Worm (Caenorhabditis elegans) whole organism, L3 larva: Measurements from ENCODE around the gene znf-593.

Experiments
- R02D3.7 ChIP-seq: fragments of 150-350 bp; optimal IDR thresholded peaks from 2 replicates; lab custom pipeline; 2014; ENCODE audit warnings: missing biosample characterization, missing genetic modification characterization
- aly-2 ChIP-seq: fragments of 150-350 bp; optimal IDR thresholded peaks from 2 replicates; lab custom pipeline; 2014; ENCODE audit warnings: missing biosample characterization, missing genetic modification characterization
- ama-1 ChIP-seq: fragments of 150-350 bp; optimal IDR thresholded peaks from 2 replicates; lab custom pipeline; 2018
- daf-12 ChIP-seq: fragments of 150-350 bp; optimal IDR thresholded peaks from 2 replicates; lab custom pipeline; 2014; ENCODE audit warnings: missing biosample characterization, missing genetic modification reagents, missing genetic modification characterization
- egl-5 ChIP-seq: fragments of 150-350 bp; optimal IDR thresholded peaks from 2 replicates; lab custom pipeline; 2017; ENCODE audit warnings: missing biosample characterization, missing genetic modification reagents, missing genetic modification characterization, inconsistent platforms
- elt-1 ChIP-seq: fragments of 150-350 bp; optimal IDR thresholded peaks from 2 replicates; lab custom pipeline; 2014; ENCODE audit warnings: missing biosample characterization, missing genetic modification characterization
- elt-2 ChIP-seq: sonication (generic microtip); optimal IDR thresholded peaks from 2 replicates; lab custom pipeline; 2016; ENCODE audit warnings: missing genetic modification reagents, mild to moderate bottlenecking, missing genetic modification characterization, missing compliant biosample characterization
- elt-3 ChIP-seq, 3 experiments: fragments of 150-350 bp in 1 of 3; sonication (generic microtip) in 2 of 3; optimal IDR thresholded peaks; 2 replicates in 2 of 3; 4 replicates in 1 of 3; lab custom pipeline; 2014 to 2017; ENCODE audit warnings: missing biosample characterization in 3 of 3, missing genetic modification characterization in 3 of 3
- fkh-10 ChIP-seq: sonication (generic microtip); optimal IDR thresholded peaks from 2 replicates; lab custom pipeline; 2017; ENCODE audit warnings: missing biosample characterization, missing genetic modification reagents, missing genetic modification characterization
- fos-1 ChIP-seq: fragments of 150-350 bp; optimal IDR thresholded peaks from 2 replicates; lab custom pipeline; 2014; ENCODE audit warnings: missing biosample characterization, missing genetic modification characterization
- hmg-11 ChIP-seq: sonication (generic microtip); optimal IDR thresholded peaks from 2 replicates; lab custom pipeline; 2016; ENCODE audit warnings: missing genetic modification characterization, missing compliant biosample characterization
- jun-1 ChIP-seq: fragments of 150-350 bp; optimal IDR thresholded peaks from 2 replicates; lab custom pipeline; 2014; ENCODE audit warnings: missing biosample characterization, missing genetic modification reagents, missing genetic modification characterization
- lin-15B ChIP-seq: fragments of 150-350 bp; optimal IDR thresholded peaks from 2 replicates; lab custom pipeline; 2014; ENCODE audit warnings: missing biosample characterization, missing genetic modification characterization
- lin-39 ChIP-seq: fragments of 150-350 bp; optimal IDR thresholded peaks from 2 replicates; lab custom pipeline; 2018; ENCODE audit warnings: missing biosample characterization, missing genetic modification reagents, missing genetic modification characterization
- mml-1 ChIP-seq: fragments of 150-350 bp; sonication (generic microtip); optimal IDR thresholded peaks from 3 replicates; lab custom pipeline; 2014; ENCODE audit warnings: missing biosample characterization, missing genetic modification characterization
- nfya-1 ChIP-seq: sonication (generic microtip); optimal IDR thresholded peaks from 2 replicates; lab custom pipeline; 2017; ENCODE audit warnings: missing genetic modification characterization, mild to moderate bottlenecking, missing compliant biosample characterization, antibody characterized with exemption, moderate library complexity; ENCODE audit not compliant: insufficient read depth
- nhr-11 ChIP-seq: fragments of 150-350 bp; optimal IDR thresholded peaks from 2 replicates; lab custom pipeline; 2014; ENCODE audit warnings: missing biosample characterization, missing genetic modification characterization
- nhr-12 ChIP-seq: fragments of 150-350 bp; optimal IDR thresholded peaks from 2 replicates; lab custom pipeline; 2014; ENCODE audit warnings: missing biosample characterization, missing genetic modification characterization
- nhr-23 ChIP-seq: fragments of 150-350 bp; optimal IDR thresholded peaks from 2 replicates; lab custom pipeline; 2014; ENCODE audit warnings: missing biosample characterization, missing genetic modification reagents, missing genetic modification characterization
- nhr-237 ChIP-seq: fragments of 150-350 bp; optimal IDR thresholded peaks from 2 replicates; lab custom pipeline; 2014; ENCODE audit warnings: missing biosample characterization, missing genetic modification characterization
- nhr-25 ChIP-seq: sonication (generic microtip); optimal IDR thresholded peaks from 2 replicates; lab custom pipeline; 2017; ENCODE audit warnings: missing biosample characterization, missing genetic modification characterization
- nhr-43 ChIP-seq: sonication (generic microtip); optimal IDR thresholded peaks from 2 replicates; lab custom pipeline; 2016; ENCODE audit warnings: mild to moderate bottlenecking, missing genetic modification characterization, missing compliant biosample characterization; ENCODE audit not compliant: poor library complexity, severe bottlenecking
- nhr-67 ChIP-seq: fragments of 150-350 bp; optimal IDR thresholded peaks from 2 replicates; lab custom pipeline; 2014; ENCODE audit warnings: missing biosample characterization, missing genetic modification characterization
- nhr-77 ChIP-seq: fragments of 150-350 bp; optimal IDR thresholded peaks from 2 replicates; lab custom pipeline; 2014; ENCODE audit warnings: missing biosample characterization, missing genetic modification characterization
- pha-4 ChIP-seq: fragments of 150-350 bp; optimal IDR thresholded peaks from 2 replicates; lab custom pipeline; 2014; ENCODE audit warnings: missing biosample characterization, missing genetic modification reagents, missing genetic modification characterization
- pqm-1 ChIP-seq: fragments of 150-350 bp; optimal IDR thresholded peaks from 2 replicates; lab custom pipeline; 2017; ENCODE audit warnings: missing biosample characterization, missing genetic modification characterization, inconsistent platforms
- sea-2 ChIP-seq: fragments of 150-350 bp; sonication (generic microtip); optimal IDR thresholded peaks from 4 replicates; lab custom pipeline; 2014; ENCODE audit warnings: missing biosample characterization, missing genetic modification reagents, missing genetic modification characterization
- snpc-4 ChIP-seq: fragments of 150-350 bp; optimal IDR thresholded peaks from 2 replicates; lab custom pipeline; 2014; ENCODE audit warnings: missing biosample characterization, missing genetic modification characterization
- unc-39 ChIP-seq: sonication (generic microtip); optimal IDR thresholded peaks from 4 replicates; lab custom pipeline; 2017; ENCODE audit warnings: missing biosample characterization, missing genetic modification characterization
- unc-62 ChIP-seq: fragments of 150-350 bp; sonication (generic microtip); optimal IDR thresholded peaks from 4 replicates; lab custom pipeline; 2014; ENCODE audit warnings: missing biosample characterization, missing genetic modification reagents, missing genetic modification characterization
- ztf-11 ChIP-seq: fragments of 150-350 bp; optimal IDR thresholded peaks from 2 replicates; lab custom pipeline; 2014; ENCODE audit warnings: missing biosample characterization, missing genetic modification characterization
- ztf-4 ChIP-seq: fragments of 150-350 bp; optimal IDR thresholded peaks from 2 replicates; lab custom pipeline; 2014; ENCODE audit warnings: missing biosample characterization, missing genetic modification characterization

The znf-593 gene

DNA sequence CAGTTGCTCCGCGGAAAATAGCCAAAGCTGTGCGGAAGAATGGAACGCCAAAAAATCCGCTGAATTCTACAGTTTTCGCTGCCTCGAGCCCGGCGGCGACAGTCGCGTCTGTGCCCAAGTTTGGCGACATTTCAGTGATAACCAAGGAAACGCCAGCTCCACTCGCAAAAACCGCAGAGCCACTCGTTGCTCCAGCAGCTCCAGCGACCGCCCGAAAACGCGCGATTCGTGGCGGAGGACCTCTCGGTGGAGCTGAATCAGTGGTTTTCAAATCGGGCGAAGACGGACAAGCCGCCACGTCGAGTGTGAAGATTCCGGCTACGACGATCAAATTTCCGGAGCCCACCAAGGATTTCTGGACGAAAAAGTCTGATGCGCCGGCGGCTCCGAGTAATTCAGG lies 2.3 kb downstream of the znf-593 start:
- TF ChIP-seq ama-1 (lab: Kevin White, UChicago) (no peak), snpc-4 (tag; lab: Kevin White, UChicago) (no peak)

DNA sequence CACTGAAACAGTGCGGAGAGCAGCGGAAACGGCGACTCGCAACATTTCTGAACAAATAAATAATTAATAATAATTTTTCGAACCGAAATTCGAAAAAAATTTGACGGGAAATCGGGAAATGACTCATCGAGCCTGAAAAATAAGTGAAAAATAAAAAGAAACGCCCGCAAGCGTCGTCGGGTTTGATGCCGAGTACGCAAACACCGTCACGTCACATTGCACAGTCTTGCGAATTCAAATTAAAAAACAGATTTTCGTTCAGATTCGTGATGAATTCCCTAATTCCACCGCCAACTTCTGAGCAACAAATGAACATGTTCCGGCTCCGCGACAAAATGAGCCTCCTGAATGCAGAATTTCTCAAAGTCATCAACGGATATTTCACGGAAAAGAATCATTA lies 2.9 kb downstream of the znf-593 start, which contains the start of the genes ndab-1 and npp-16:
ndab-1 (minus strand) TSS at position 47 of the 400 bp plus-strand sequence.
npp-16 (plus strand) TSS at position 263 of the 400 bp plus-strand sequence.
- no peak for TF ChIP-seq jun-1 (tag; lab: Kevin White, UChicago)
- TF ChIP-seq nfya-1 (tag; lab: Kevin White, UChicago), result peak; percentile 54
- peak; percentile 6 for TF ChIP-seq pha-4 (tag; lab: Kevin White, UChicago)
- peak; percentile 24 for TF ChIP-seq hmg-11 (tag; lab: Kevin White, UChicago)
- no peak for TF ChIP-seq elt-3 (tag; optimal IDR thresholded peaks at IDR 0.05; lab: Kevin White, UChicago)
- TF ChIP-seq elt-2 (tag; lab: Kevin White, UChicago), result no peak
- peak; percentile 33 for TF ChIP-seq lin-15B

DNA sequence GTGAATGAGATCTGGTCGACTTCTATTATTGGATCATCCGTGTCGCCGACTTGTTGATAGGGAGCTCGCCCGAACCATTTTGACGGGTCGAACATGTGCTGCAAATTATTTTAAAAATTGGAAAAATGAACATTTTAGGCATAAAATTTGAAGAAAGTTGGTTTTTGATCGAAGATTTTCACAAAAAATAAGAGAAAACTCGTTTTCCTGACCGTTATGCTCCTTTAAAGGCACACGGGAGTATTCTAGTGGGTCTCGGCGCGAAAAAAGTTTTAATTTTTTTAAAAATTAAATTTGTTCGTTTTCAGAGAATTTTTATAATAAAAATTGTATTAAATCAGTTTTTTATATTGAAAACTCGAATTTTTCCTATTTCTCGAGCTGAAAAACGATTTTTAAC lies 4.3 kb downstream of the znf-593 start, which contains the start of gene Y56A3A.16:
Y56A3A.16 (minus strand) TSS at position 101 of the 400 bp plus-strand sequence.
- TF ChIP-seq elt-1 (tag; lab: Kevin White, UChicago), result no peak

- no peak for TF ChIP-seq fos-1 (tag; lab: Kevin White, UChicago)
- no peak for TF ChIP-seq nfya-1 (tag; lab: Kevin White, UChicago)
- TF ChIP-seq nhr-43 (tag; lab: Kevin White, UChicago), result no peak
- no peak for TF ChIP-seq pha-4 (tag; lab: Kevin White, UChicago)
- TF ChIP-seq nhr-11, result no peak
- TF ChIP-seq nhr-67, result no peak
- no peak for TF ChIP-seq unc-39
- no peak for TF ChIP-seq nhr-23 (tag; lab: Kevin White, UChicago)
- TF ChIP-seq R02D3.7 (tag; lab: Kevin White, UChicago), result no peak
- TF ChIP-seq hmg-11 (tag; lab: Kevin White, UChicago), result no peak
- no peak for TF ChIP-seq mml-1 (tag; lab: Kevin White, UChicago)
These were observed 8.7 kb downstream of the znf-593 start, which contains the start of gene faah-4 for ce11 chrIII:11909778-11910177. Gene faah-4 (minus strand): TSS chrIII:11909878.

ce11 chrIII:11908660-11909059 lies 9.9 kb downstream of the znf-593 start, which contains the start of gene fbxb-24:
Gene fbxb-24 (plus strand): TSS chrIII:11908960.
- TF ChIP-seq lin-39 (tag; lab: Kevin White, UChicago) (no peak), nhr-23 (tag; lab: Kevin White, UChicago) (no peak), hmg-11 (tag; lab: Kevin White, UChicago) (no peak), aly-2 (tag; lab: Kevin White, UChicago) (no peak), pqm-1 (tag; lab: Kevin White, UChicago) (no peak), unc-62 (GFP tag; lab: Kevin White, UChicago) (no peak), sea-2 (GFP tag; lab: Kevin White, UChicago) (no peak), fkh-10 (GFP tag; lab: Kevin White, UChicago) (no peak), nfya-1 (tag; lab: Kevin White, UChicago) (no peak), nhr-12 (tag; lab: Kevin White, UChicago) (no peak), nhr-77 (tag; lab: Kevin White, UChicago) (no peak), elt-3 (tag; optimal IDR thresholded peaks at IDR 0.05; lab: Kevin White, UChicago) (no peak), egl-5 (no peak), nhr-237 (tag; lab: Kevin White, UChicago) (no peak), ztf-11 (tag; lab: Kevin White, UChicago) (no peak), nhr-25 (tag; lab: Kevin White, UChicago) (no peak), ama-1 (lab: Kevin White, UChicago) (no peak)

- TF ChIP-seq elt-2 (tag; lab: Kevin White, UChicago) (no peak), nfya-1 (tag; lab: Kevin White, UChicago) (no peak), ztf-4 (tag; lab: Kevin White, UChicago) (no peak), lin-15B (no peak), mml-1 (tag; lab: Kevin White, UChicago) (no peak), unc-62 (GFP tag; lab: Kevin White, UChicago) (no peak), egl-5 (no peak), daf-12 (no peak)
- TF ChIP-seq, all 47 proteins: peak for 0
These were observed 11.3 kb downstream of the znf-593 start, which contains the start of gene sdz-33 for ce11 chrIII:11907177-11907576. Gene sdz-33 (plus strand): TSS chrIII:11907477.
